Worm (Caenorhabditis elegans): ENCODE data around the gene F27E5.9.

DNA sequence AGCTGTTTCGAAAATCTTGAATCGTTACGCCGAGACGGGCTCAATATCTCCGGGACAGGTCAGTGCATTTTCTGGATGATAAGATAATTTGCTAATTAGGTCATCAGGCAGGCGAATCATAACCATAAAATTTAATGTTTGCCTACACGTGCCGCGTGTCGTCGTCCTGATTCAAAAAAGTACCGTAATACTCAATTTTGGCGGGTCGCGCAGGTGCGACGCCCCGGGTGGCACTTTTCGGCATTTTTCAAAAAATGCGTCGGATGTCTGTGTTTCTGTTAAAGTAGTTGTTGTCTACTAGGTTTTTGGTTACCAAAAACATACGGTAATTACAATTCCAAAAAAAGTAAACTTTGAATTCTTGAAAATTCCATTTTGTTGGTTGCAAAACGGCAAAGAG is 12.8 kb downstream of the F27E5.9 start:
- TF ChIP-seq ceh-16 (tag; optimal IDR thresholded peaks at IDR 0.05): no peak
- no peak for TF ChIP-seq dmd-4 (tag; optimal IDR thresholded peaks at IDR 0.05)
- TF ChIP-seq mdl-1 (tag; optimal IDR thresholded peaks at IDR 0.05): no peak
- no peak for TF ChIP-seq nhr-23 (tag; optimal IDR thresholded peaks at IDR 0.05)
- TF ChIP-seq zag-1 (tag; optimal IDR thresholded peaks at IDR 0.05): no peak
- TF ChIP-seq C34F6.9 (tag; optimal IDR thresholded peaks at IDR 0.05): no peak
- TF ChIP-seq nhr-237 (tag; optimal IDR thresholded peaks at IDR 0.05): no peak
- no peak for TF ChIP-seq ama-1 (optimal IDR thresholded peaks at IDR 0.05)
- no peak for TF ChIP-seq lin-39 (tag; optimal IDR thresholded peaks at IDR 0.05)
- TF ChIP-seq nhr-11 (tag; optimal IDR thresholded peaks at IDR 0.05): no peak
